Worm (Caenorhabditis elegans) whole organism, L4/young adult: ENCODE measurements around the gene hpa-1.

Experiments
- W03F9.2 ChIP-seq: fragments of 150-350 bp; optimal IDR thresholded peaks from 2 replicates; lab custom pipeline; 2014; ENCODE audit warnings: missing biosample characterization, missing genetic modification characterization
- dao-5 ChIP-seq: sonication (generic microtip); optimal IDR thresholded peaks from 2 replicates; lab custom pipeline; 2016; ENCODE audit warnings: missing genotype, missing genetic modification characterization, moderate library complexity, missing compliant biosample characterization
- him-1 ChIP-seq: sonication (generic microtip); optimal IDR thresholded peaks from 2 replicates; lab custom pipeline; 2016; ENCODE audit warnings: missing genotype, missing genetic modification reagents, missing genetic modification characterization, missing compliant biosample characterization

ce11 chrIV:16225747-16226146 lies 7.2 kb downstream of the hpa-1 start, which contains the start of gene H25K10.4:
- TF ChIP-seq dao-5 (no peak), him-1 (no peak), W03F9.2 (tag; lab: Kevin White, UChicago) (no peak)
